Worm (Caenorhabditis elegans): Measurements from ENCODE around the gene F40F8.11.
"Not testable (repeated sequence)": the region's sequence is repeated elsewhere in the genome, so short reads cannot be mapped to it uniquely, and the experiment has no call there.

Gene F40F8.11

DNA sequence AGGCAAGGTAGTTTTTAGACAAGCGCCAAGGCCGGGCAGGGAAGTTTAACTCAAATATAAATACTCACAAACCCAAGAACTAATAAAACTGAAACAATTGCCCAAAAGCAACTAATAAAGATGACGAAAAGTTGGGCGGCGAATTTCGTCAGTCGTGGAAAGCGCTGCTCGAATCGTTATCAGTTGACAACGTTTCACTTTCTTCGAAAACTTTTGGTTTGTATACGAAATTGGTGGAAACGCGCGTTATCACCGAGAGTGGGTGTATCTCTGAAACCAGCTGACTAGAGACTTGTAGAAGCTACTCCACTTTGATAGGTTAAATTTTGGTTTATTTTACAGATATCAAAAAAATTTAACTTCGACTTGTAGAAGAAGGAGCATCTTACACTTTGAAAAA, 20.7 kb upstream of the F40F8.11 start:
- TF ChIP-seq him-1 (tag; optimal IDR thresholded peaks at IDR 0.05): no peak
- no peak for TF ChIP-seq dao-5 (tag; optimal IDR thresholded peaks at IDR 0.05)
- TF ChIP-seq W03F9.2 (tag; optimal IDR thresholded peaks at IDR 0.05): no peak

- TF ChIP-seq dao-5 (tag; optimal IDR thresholded peaks at IDR 0.05) (no peak), W03F9.2 (tag; optimal IDR thresholded peaks at IDR 0.05) (no peak), him-1 (tag; optimal IDR thresholded peaks at IDR 0.05) (no peak)
These were observed 20.1 kb upstream of the F40F8.11 start, which contains the start of gene pqm-1 for ce11 chrII:11152495-11152894. Gene pqm-1 (minus strand): TSS chrII:11152595.

DNA sequence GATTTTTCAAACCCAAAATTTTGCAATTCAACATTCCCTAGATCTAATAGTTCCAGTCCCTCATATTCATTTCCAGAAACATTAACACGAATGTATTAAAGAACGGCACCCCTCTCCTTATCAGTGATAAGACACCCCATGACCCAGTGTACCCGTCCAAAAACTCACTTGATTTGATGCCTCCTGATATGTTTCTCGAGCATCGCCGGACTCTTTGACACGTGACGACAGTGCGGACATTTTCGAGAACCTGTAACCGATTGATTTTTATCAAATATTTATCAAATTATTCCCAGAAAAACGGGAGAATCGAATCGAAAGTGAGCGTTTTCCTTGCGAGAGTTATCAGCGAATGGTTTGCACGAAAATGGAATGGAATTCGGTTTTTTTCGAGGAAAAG, 18.6 kb upstream of the F40F8.11 start:
- TF ChIP-seq W03F9.2 (tag; optimal IDR thresholded peaks at IDR 0.05): no peak
- no peak for TF ChIP-seq dao-5 (tag; optimal IDR thresholded peaks at IDR 0.05)
- TF ChIP-seq him-1 (tag; optimal IDR thresholded peaks at IDR 0.05): no peak

- no peak for TF ChIP-seq W03F9.2 (tag; optimal IDR thresholded peaks at IDR 0.05)
- no peak for TF ChIP-seq him-1 (tag; optimal IDR thresholded peaks at IDR 0.05)
- TF ChIP-seq dao-5 (tag; optimal IDR thresholded peaks at IDR 0.05): no peak
These were observed 17.7 kb upstream of the F40F8.11 start for ce11 chrII:11149866-11150685.

- no peak for TF ChIP-seq W03F9.2 (tag; optimal IDR thresholded peaks at IDR 0.05)
- no peak for TF ChIP-seq him-1 (tag; optimal IDR thresholded peaks at IDR 0.05)
- TF ChIP-seq dao-5 (tag; optimal IDR thresholded peaks at IDR 0.05): no peak
These were observed 10.2 kb upstream of the F40F8.11 start, which contains the start of gene arrd-6 for ce11 chrII:11142571-11142970. Gene arrd-6 (plus strand): TSS chrII:11142739.

ce11 chrII:11140140-11140539, 7.8 kb upstream of the F40F8.11 start, which contains the start of gene F40F8.4:
Gene F40F8.4 (minus strand): TSS chrII:11140240.
- no peak for TF ChIP-seq W03F9.2 (tag; optimal IDR thresholded peaks at IDR 0.05)

DNA sequence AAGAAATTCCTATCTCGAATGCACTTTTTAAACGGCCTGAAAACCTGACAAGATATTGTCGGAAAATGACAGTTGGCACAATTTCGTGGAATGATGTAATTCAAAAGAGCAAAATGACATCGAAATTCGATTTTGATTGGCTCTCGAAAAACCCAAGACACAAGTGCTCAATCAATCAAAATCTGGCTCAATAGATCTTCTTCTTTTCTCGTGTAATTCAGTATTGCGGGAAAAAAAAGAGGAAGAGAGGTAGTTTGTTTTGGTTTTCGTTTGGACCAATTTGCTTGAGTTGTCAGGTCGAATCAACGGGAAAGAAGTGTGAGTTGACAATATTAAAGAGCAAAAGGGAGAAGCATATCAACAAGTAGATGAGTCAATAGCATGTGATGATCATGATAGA, 3.4 kb upstream of the F40F8.11 start:
- no peak for TF ChIP-seq dao-5 (tag; optimal IDR thresholded peaks at IDR 0.05)
- TF ChIP-seq W03F9.2 (tag; optimal IDR thresholded peaks at IDR 0.05): no peak
- TF ChIP-seq him-1 (tag; optimal IDR thresholded peaks at IDR 0.05): no peak

- no peak for TF ChIP-seq him-1 (tag; optimal IDR thresholded peaks at IDR 0.05)
- no peak for TF ChIP-seq dao-5 (tag; optimal IDR thresholded peaks at IDR 0.05)
- TF ChIP-seq W03F9.2 (tag; optimal IDR thresholded peaks at IDR 0.05): no peak
These were observed 2.4 kb upstream of the F40F8.11 start, which contains the start of gene F40F8.5 for ce11 chrII:11134828-11135227. Gene F40F8.5 (minus strand): TSS chrII:11134928.

ce11 chrII:11129517-11129916, 2.9 kb downstream of the F40F8.11 start, which contains the start of gene F40F8.12:
Gene F40F8.12 (plus strand): TSS chrII:11129817.
- TF ChIP-seq him-1 (tag; optimal IDR thresholded peaks at IDR 0.05): no peak
- TF ChIP-seq dao-5 (tag; optimal IDR thresholded peaks at IDR 0.05): no peak
- no peak for TF ChIP-seq W03F9.2 (tag; optimal IDR thresholded peaks at IDR 0.05)

DNA sequence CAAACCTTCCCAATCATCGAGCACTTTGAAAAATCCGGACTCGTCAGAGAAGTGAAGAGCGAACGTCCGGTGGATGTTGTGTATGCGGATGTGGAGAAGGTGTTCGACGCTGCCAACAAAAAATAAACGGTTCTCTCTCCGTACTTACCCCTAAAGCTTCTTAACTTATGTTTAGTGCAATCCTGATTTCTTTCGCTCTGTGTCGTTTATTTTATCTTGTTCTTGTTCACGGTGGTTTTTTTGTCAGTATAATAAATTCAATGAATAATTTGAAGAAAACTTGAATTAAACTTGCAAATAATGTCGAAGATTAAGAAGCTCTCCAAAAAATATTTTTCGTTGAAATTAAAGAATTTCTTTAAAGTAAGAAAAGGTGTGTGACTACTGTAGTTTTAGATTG, 3.4 kb downstream of the F40F8.11 start, which contains the start of gene F40F8.3:
Gene F40F8.3 (plus strand): TSS at position 301 of the 400 bp plus-strand sequence.
- TF ChIP-seq dao-5 (tag; optimal IDR thresholded peaks at IDR 0.05): no peak
- no peak for TF ChIP-seq him-1 (tag; optimal IDR thresholded peaks at IDR 0.05)
- TF ChIP-seq W03F9.2 (tag; optimal IDR thresholded peaks at IDR 0.05): no peak

ce11 chrII:11127364-11127763, 5.0 kb downstream of the F40F8.11 start, which contains the start of gene F40F8.1:
Gene F40F8.1 (plus strand): TSS chrII:11127664.
- TF ChIP-seq dao-5 (tag; optimal IDR thresholded peaks at IDR 0.05) (no peak), him-1 (tag; optimal IDR thresholded peaks at IDR 0.05) (no peak), W03F9.2 (tag; optimal IDR thresholded peaks at IDR 0.05) (no peak)

ce11 chrII:11126312-11127000, 5.9 kb downstream of the F40F8.11 start, which contains the start of the genes rps-9 and lsm-1:
Gene rps-9 (minus strand): TSS chrII:11126362.
Gene lsm-1 (plus strand): TSS chrII:11126950.
- TF ChIP-seq dao-5 (tag; optimal IDR thresholded peaks at IDR 0.05): no peak
- peak; percentile 63 for TF ChIP-seq W03F9.2 (tag; optimal IDR thresholded peaks at IDR 0.05)
- TF ChIP-seq him-1 (tag; optimal IDR thresholded peaks at IDR 0.05): no peak

- TF ChIP-seq him-1 (tag; optimal IDR thresholded peaks at IDR 0.05): no peak
These were observed 7.3 kb downstream of the F40F8.11 start for ce11 chrII:11125059-11125594.

DNA sequence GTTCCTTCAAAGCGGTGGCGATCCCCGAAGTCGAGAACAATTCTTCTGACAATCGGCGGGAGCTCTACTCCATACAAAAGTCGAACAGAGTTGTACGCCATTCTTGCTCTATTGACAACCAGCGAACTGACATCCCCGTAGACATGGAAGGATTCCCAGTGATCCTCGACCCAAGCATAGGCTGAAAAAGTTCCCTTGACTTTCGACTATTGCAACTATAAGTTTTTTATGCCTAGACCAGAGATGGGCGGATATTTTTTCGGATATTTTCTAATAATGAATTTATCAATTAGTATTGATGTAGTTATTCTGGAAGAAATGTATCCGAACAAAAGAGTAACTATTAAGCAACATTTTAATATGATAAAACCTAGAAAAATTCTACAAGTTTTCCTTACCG, 10.6 kb downstream of the F40F8.11 start, which contains the start of gene W10C6.2:
Gene W10C6.2 (minus strand): TSS at position 101 of the 400 bp plus-strand sequence.
- TF ChIP-seq him-1, dao-5, W03F9.2 (tag; optimal IDR thresholded peaks at IDR 0.05): not testable (repeated sequence)

Data from whole organism, L4/young adult.